Fruit fly (Drosophila melanogaster) whole organism, pupa: ENCODE measurements around the gene Dus4.
A peak's percentile ranks its signal among the peaks of the same experiment; 100 is the strongest.

Experiments
- CG10348 ChIP-seq: fragments of 200-800 bp; sonication (Bioruptor generic); IDR thresholded peaks from 2 replicates; pipeline ENCODE4 v1.3.6; 2022; ENCODE audit warnings: missing biosample characterization, missing genetic modification characterization
- CG12605 ChIP-seq: fragments of 200-800 bp; sonication (Bioruptor generic); IDR thresholded peaks from 2 replicates; pipeline ENCODE4 v1.3.6; 2022; ENCODE audit warnings: missing biosample characterization, missing genetic modification characterization
- CG13204 ChIP-seq: fragments of 200-800 bp; sonication (Bioruptor generic); optimal IDR thresholded peaks from 2 replicates; lab custom pipeline; 2018; ENCODE audit warnings: missing biosample characterization, mild to moderate bottlenecking, missing genetic modification characterization, moderate library complexity
- CG14655 ChIP-seq: fragments of 200-800 bp; sonication (Bioruptor generic); optimal IDR thresholded peaks from 3 replicates; lab custom pipeline; 2017; ENCODE audit warnings: mild to moderate bottlenecking, missing biosample characterization, missing genetic modification reagents, missing genetic modification characterization
- CG15710 ChIP-seq: fragments of 200-800 bp; sonication (Bioruptor generic); optimal IDR thresholded peaks from 2 replicates; lab custom pipeline; 2018; ENCODE audit warnings: missing biosample characterization, mild to moderate bottlenecking, missing genetic modification characterization, moderate library complexity
- CG17806 ChIP-seq: fragments of 200-800 bp; sonication (Bioruptor generic); optimal IDR thresholded peaks from 2 replicates; lab custom pipeline; 2018; ENCODE audit warnings: missing biosample characterization, mild to moderate bottlenecking, missing genetic modification characterization, moderate library complexity
- CG32121 ChIP-seq: fragments of 200-800 bp; sonication (Bioruptor generic); IDR thresholded peaks from 2 replicates; pipeline ENCODE4 v1.3.6; 2022; ENCODE audit warnings: missing biosample characterization, missing genetic modification characterization
- CG34367 ChIP-seq: fragments of 200-800 bp; sonication (Bioruptor generic); optimal IDR thresholded peaks from 2 replicates; lab custom pipeline; 2018; ENCODE audit warnings: missing biosample characterization, mild to moderate bottlenecking, missing genetic modification characterization
- CG4496 ChIP-seq: fragments of 200-800 bp; sonication (Bioruptor generic); IDR thresholded peaks from 3 replicates; pipeline ENCODE4 v1.3.6; 2022; ENCODE audit warnings: missing biosample characterization, missing genetic modification characterization
- CG8159 ChIP-seq: fragments of 200-800 bp; sonication (Bioruptor generic); optimal IDR thresholded peaks from 3 replicates; lab custom pipeline; 2018; ENCODE audit warnings: missing biosample characterization, mild to moderate bottlenecking, missing genetic modification characterization, moderate library complexity
- CG8301 ChIP-seq: fragments of 200-800 bp; sonication (Bioruptor generic); optimal IDR thresholded peaks from 2 replicates; lab custom pipeline; 2018; ENCODE audit warnings: missing biosample characterization, mild to moderate bottlenecking, missing genetic modification characterization
- CG9948 ChIP-seq: fragments of 200-800 bp; sonication (Bioruptor generic); optimal IDR thresholded peaks from 2 replicates; lab custom pipeline; 2018; ENCODE audit warnings: missing biosample characterization, mild to moderate bottlenecking, missing genetic modification characterization, moderate library complexity
- D1 ChIP-seq: fragments of 200-800 bp; sonication (Bioruptor generic); optimal IDR thresholded peaks from 2 replicates; lab custom pipeline; 2018; ENCODE audit warnings: missing biosample characterization, mild to moderate bottlenecking, missing genetic modification characterization, moderate library complexity
- EcR ChIP-seq: fragments of 200-800 bp; sonication (Bioruptor generic); optimal IDR thresholded peaks from 3 replicates; lab custom pipeline; 2019; ENCODE audit warnings: missing biosample characterization, missing genetic modification characterization, mild to moderate bottlenecking, moderate library complexity, missing genetic modification reagents
- Ets98B ChIP-seq: fragments of 200-800 bp; sonication (Bioruptor generic); IDR thresholded peaks from 2 replicates; pipeline ENCODE4 v1.3.6; 2022; ENCODE audit warnings: missing biosample characterization, missing genetic modification characterization
- Pif1A ChIP-seq: fragments of 200-800 bp; sonication (Bioruptor generic); optimal IDR thresholded peaks from 3 replicates; lab custom pipeline; 2016; ENCODE audit warnings: missing biosample characterization, missing genetic modification characterization
- Pif1B ChIP-seq: fragments of 200-800 bp; sonication (Bioruptor generic); optimal IDR thresholded peaks from 3 replicates; lab custom pipeline; 2016; ENCODE audit warnings: missing biosample characterization, missing genetic modification characterization
- Snoo ChIP-seq: fragments of 200-800 bp; sonication (Bioruptor generic); optimal IDR thresholded peaks from 3 replicates; lab custom pipeline; 2017; ENCODE audit warnings: missing biosample characterization, mild to moderate bottlenecking, missing genetic modification characterization, inconsistent platforms
- fd96Ca ChIP-seq: fragments of 200-800 bp; sonication (Bioruptor generic); IDR thresholded peaks from 3 replicates; pipeline ENCODE4 v1.3.6; 2022; ENCODE audit warnings: missing biosample characterization, missing genetic modification characterization
- gl ChIP-seq: fragments of 200-800 bp; sonication (Bioruptor generic); optimal IDR thresholded peaks from 2 replicates; lab custom pipeline; 2018; ENCODE audit warnings: missing biosample characterization, mild to moderate bottlenecking, missing genetic modification characterization
- rn ChIP-seq: fragments of 200-800 bp; sonication (Bioruptor generic); IDR thresholded peaks from 2 replicates; pipeline ENCODE4 v1.3.6; 2022; ENCODE audit warnings: missing biosample characterization, missing genetic modification characterization

Gene Dus4

DNA sequence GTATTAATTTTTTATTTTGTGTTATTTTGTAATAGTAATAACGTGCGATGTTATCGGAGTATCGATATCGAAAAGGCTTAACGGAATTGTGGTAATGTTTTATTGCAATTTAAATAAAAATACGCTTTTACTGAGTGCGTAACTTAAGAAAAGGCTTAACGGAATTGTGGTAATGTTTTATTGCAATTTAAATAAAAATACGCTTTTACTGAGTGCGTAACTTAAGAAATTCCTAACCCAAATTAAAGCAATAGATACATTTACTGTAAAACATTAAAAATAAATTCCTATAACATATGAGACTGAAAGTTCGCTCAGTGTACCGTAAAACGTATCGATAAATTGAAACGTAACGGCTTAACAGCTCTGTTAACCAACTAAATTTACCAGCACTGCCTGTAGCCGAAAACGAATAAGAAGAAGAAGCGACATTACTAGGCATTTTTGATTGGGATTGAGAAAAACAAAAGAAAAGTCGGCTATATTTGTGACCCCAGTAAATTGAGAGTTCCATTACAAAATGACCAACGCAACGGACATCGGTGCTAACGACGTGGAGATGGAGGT lies 11.5 kb upstream of the Dus4 start, which contains the start of gene Rpn3:
TSS of gene Rpn3 (plus strand) at position 257 of the 567 bp plus-strand sequence.
- TF ChIP-seq CG32121 (GFP tag; lab: Robert Waterston, UW) (peak; percentile 87), CG13204 (GFP tag; lab: Kevin White, UChicago) (no peak), CG12605 (peak; percentile 64; the same call in 1 of the 2 replicates), CG8301 (peak; percentile 71), Ets98B (peak; percentile 78), D1 (tag; lab: Kevin White, UChicago) (no peak), Snoo (tag; lab: Kevin White, UChicago) (peak; percentile 60), CG17806 (peak; percentile 78), CG34367 (tag; lab: Kevin White, UChicago) (peak; percentile 61), CG14655 (no peak), Pif1A (GFP tag; lab: Kevin White, UChicago) (no peak), CG8159 (tag; lab: Kevin White, UChicago) (peak; percentile 75), fd96Ca (GFP tag; lab: Robert Waterston, UW) (peak; percentile 45; the same call in 1 of the 3 replicates), CG15710 (tag; lab: Kevin White, UChicago) (peak; percentile 77), gl (peak; percentile 39), CG9948 (tag; lab: Kevin White, UChicago) (peak; percentile 74), CG4496 (GFP tag; lab: Robert Waterston, UW) (peak; percentile 93), Pif1B (no peak), CG10348 (no peak), rn (GFP tag; lab: Robert Waterston, UW) (peak; percentile 76), EcR (GFP tag; lab: Kevin White, UChicago) (no peak)

- TF ChIP-seq CG4496 (GFP tag; lab: Robert Waterston, UW), result peak; percentile 31; the same call in 2 of the 3 replicates
- TF ChIP-seq gl, result no peak
Measured at dm6 chr2L:19053860-19054515, 9.1 kb upstream of the Dus4 start, which contains the start of gene CG10492. CG10492 (plus strand) TSS chr2L:19054078.

- TF ChIP-seq CG17806 (no peak), CG13204 (GFP tag; lab: Kevin White, UChicago) (no peak), rn (GFP tag; lab: Robert Waterston, UW) (no peak), CG12605 (no peak), CG8301 (no peak), CG9948 (tag; lab: Kevin White, UChicago) (no peak), Ets98B (no peak), CG4496 (GFP tag; lab: Robert Waterston, UW) (no peak), CG34367 (tag; lab: Kevin White, UChicago) (no peak), CG10348 (no peak), CG8159 (tag; lab: Kevin White, UChicago) (no peak), CG14655 (no peak), D1 (tag; lab: Kevin White, UChicago) (no peak), Snoo (tag; lab: Kevin White, UChicago) (no peak), CG32121 (GFP tag; lab: Robert Waterston, UW) (no peak), gl (no peak), CG15710 (tag; lab: Kevin White, UChicago) (no peak), fd96Ca (GFP tag; lab: Robert Waterston, UW) (no peak), EcR (GFP tag; lab: Kevin White, UChicago) (no peak)
Measured at dm6 chr2L:19054516-19054887, 8.6 kb upstream of the Dus4 start.

- TF ChIP-seq CG15710 (tag; lab: Kevin White, UChicago) (no peak), CG8159 (tag; lab: Kevin White, UChicago) (no peak), fd96Ca (GFP tag; lab: Robert Waterston, UW) (no peak), CG10348 (no peak), CG13204 (GFP tag; lab: Kevin White, UChicago) (no peak), CG14655 (no peak), CG17806 (no peak), CG34367 (tag; lab: Kevin White, UChicago) (no peak), Ets98B (no peak), CG4496 (GFP tag; lab: Robert Waterston, UW) (no peak), CG12605 (no peak), CG32121 (GFP tag; lab: Robert Waterston, UW) (no peak), CG8301 (no peak), Pif1B (no peak), gl (no peak), Snoo (tag; lab: Kevin White, UChicago) (no peak), EcR (GFP tag; lab: Kevin White, UChicago) (no peak), D1 (tag; lab: Kevin White, UChicago) (no peak), CG9948 (tag; lab: Kevin White, UChicago) (no peak), Pif1A (GFP tag; lab: Kevin White, UChicago) (no peak)
Measured at dm6 chr2L:19057799-19058198, 5.3 kb upstream of the Dus4 start.

DNA sequence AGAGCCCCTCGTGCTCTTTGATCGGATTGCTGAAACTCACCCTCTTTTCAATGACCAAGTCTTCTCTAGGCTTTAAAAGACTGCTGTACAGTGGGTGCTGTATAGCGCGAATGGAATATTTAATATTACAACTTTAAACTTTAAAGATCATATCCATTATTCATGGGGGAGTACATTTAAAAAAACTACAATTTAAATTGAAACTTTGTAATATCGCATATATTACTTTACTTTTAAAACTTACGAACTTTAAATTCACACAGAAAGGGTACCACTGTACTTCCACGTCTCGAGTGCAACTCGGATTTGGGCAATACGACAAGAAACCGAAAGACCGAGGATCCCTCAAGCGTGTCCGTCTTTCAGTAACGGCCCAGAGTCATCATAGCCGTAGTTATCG lies 4.2 kb upstream of the Dus4 start, which contains the start of gene Phlpp:
TSS of gene Phlpp (plus strand) at position 214 of the 400 bp plus-strand sequence.
- TF ChIP-seq CG17806, result peak; percentile 50
- no peak for TF ChIP-seq CG14655
- TF ChIP-seq CG9948 (tag; lab: Kevin White, UChicago), result peak; percentile 40
- TF ChIP-seq CG12605, result no peak
- TF ChIP-seq Snoo (tag; lab: Kevin White, UChicago), result no peak
- TF ChIP-seq Pif1B, result no peak
- no peak for TF ChIP-seq CG15710 (tag; lab: Kevin White, UChicago)
- peak; percentile 53 for TF ChIP-seq CG8159 (tag; lab: Kevin White, UChicago)
- peak; percentile 38; the same call in 1 of the 3 replicates for TF ChIP-seq CG4496 (GFP tag; lab: Robert Waterston, UW)
- TF ChIP-seq CG32121 (GFP tag; lab: Robert Waterston, UW), result peak; percentile 69
- peak; percentile 1 for TF ChIP-seq CG34367 (tag; lab: Kevin White, UChicago)
- TF ChIP-seq CG10348, result no peak
- TF ChIP-seq EcR (GFP tag; lab: Kevin White, UChicago), result no peak
- no peak for TF ChIP-seq CG8301
- TF ChIP-seq rn (GFP tag; lab: Robert Waterston, UW), result no peak
- TF ChIP-seq Ets98B, result peak; percentile 69
- TF ChIP-seq gl, result no peak
- TF ChIP-seq CG13204 (GFP tag; lab: Kevin White, UChicago), result no peak
- TF ChIP-seq D1 (tag; lab: Kevin White, UChicago), result no peak
- TF ChIP-seq fd96Ca (GFP tag; lab: Robert Waterston, UW), result 0 out of 3 replicates have a peak, but pooled peaks have one; percentile 5
- no peak for TF ChIP-seq Pif1A (GFP tag; lab: Kevin White, UChicago)
